Worm (Caenorhabditis elegans) whole organism, L4 larva: ENCODE data around the gene F42D1.4.

Experiments
- D1046.2 ChIP-seq: fragments of 200-800 bp; sonication (Bioruptor generic); IDR thresholded peaks from 2 replicates; pipeline ENCODE4 v1.3.6; 2022; ENCODE audit warnings: missing genetic modification characterization, missing compliant biosample characterization
- F37D6.2 ChIP-seq: sonication (generic microtip); optimal IDR thresholded peaks from 2 replicates; lab custom pipeline; 2016; ENCODE audit warnings: mild to moderate bottlenecking, missing genetic modification characterization, missing compliant biosample characterization
- F44E2.7 ChIP-seq: fragments of 200-800 bp; sonication (Bioruptor generic); IDR thresholded peaks from 2 replicates; pipeline ENCODE4 v2.1.2; 2022; ENCODE audit warnings: missing genetic modification characterization, missing compliant biosample characterization
- R02D3.7 ChIP-seq: fragments of 150-350 bp; sonication (generic microtip); optimal IDR thresholded peaks from 3 replicates; lab custom pipeline; 2014; ENCODE audit warnings: missing biosample characterization, missing genetic modification characterization
- T20F7.1 ChIP-seq: fragments of 200-800 bp; sonication (Bioruptor generic); optimal IDR thresholded peaks from 2 replicates; lab custom pipeline; 2018; ENCODE audit warnings: mild to moderate bottlenecking, missing genetic modification characterization, missing compliant biosample characterization
- T26A8.4 ChIP-seq: fragments of 200-800 bp; sonication (Bioruptor generic); IDR thresholded peaks from 2 replicates; pipeline ENCODE4 v1.3.6; 2022; ENCODE audit warnings: missing genetic modification characterization, missing compliant biosample characterization
- Y48G9A.11 ChIP-seq: fragments of 200-800 bp; sonication (Bioruptor generic); IDR thresholded peaks from 2 replicates; pipeline ENCODE4 v1.3.6; 2022; ENCODE audit warnings: missing genetic modification reagents, missing genetic modification characterization, missing compliant biosample characterization
- Y5F2A.4 ChIP-seq: fragments of 200-800 bp; sonication (Bioruptor generic); optimal IDR thresholded peaks from 2 replicates; lab custom pipeline; 2018; ENCODE audit warnings: mild to moderate bottlenecking, missing genetic modification characterization, missing compliant biosample characterization
- Y75B8A.6 ChIP-seq: fragments of 200-800 bp; sonication (Bioruptor generic); IDR thresholded peaks from 2 replicates; pipeline ENCODE4 v1.3.6; 2022; ENCODE audit warnings: missing genetic modification reagents, missing genetic modification characterization, missing compliant biosample characterization
- ZK337.2 ChIP-seq: fragments of 200-800 bp; sonication (Bioruptor generic); IDR thresholded peaks from 2 replicates; pipeline ENCODE4 v1.3.6; 2022; ENCODE audit warnings: missing genetic modification reagents, missing genetic modification characterization, missing compliant biosample characterization
- aha-1 ChIP-seq: fragments of 150-350 bp; peaks from one replicate; lab custom pipeline; 2014; ENCODE audit warnings: missing biosample characterization, missing genetic modification characterization
- aly-2 ChIP-seq: sonication (generic microtip); optimal IDR thresholded peaks from 2 replicates; lab custom pipeline; 2018; ENCODE audit warnings: missing biosample characterization, missing genetic modification characterization
- ama-1 ChIP-seq: fragments of 150-350 bp; optimal IDR thresholded peaks from 2 replicates; lab custom pipeline; 2014; ENCODE audit warnings: inconsistent platforms, mixed read lengths
- arid-1 ChIP-seq: fragments of 200-800 bp; sonication (Bioruptor generic); conservative IDR thresholded peaks from 2 replicates; pipeline ENCODE4 v1.3.6; 2022; ENCODE audit warnings: missing genetic modification reagents, missing genetic modification characterization, missing compliant biosample characterization
- ceh-44 ChIP-seq: fragments of 200-800 bp; sonication (Bioruptor generic); IDR thresholded peaks from 2 replicates; pipeline ENCODE4 v1.3.6; 2022; ENCODE audit warnings: missing genetic modification reagents, missing genetic modification characterization, missing compliant biosample characterization
- ceh-62 ChIP-seq: sonication (generic microtip); optimal IDR thresholded peaks from 2 replicates; lab custom pipeline; 2017; ENCODE audit warnings: missing biosample characterization, missing genetic modification characterization
- daf-19 ChIP-seq: fragments of 200-800 bp; sonication (Bioruptor generic); conservative IDR thresholded peaks from 2 replicates; pipeline ENCODE4 v1.3.6; 2022; ENCODE audit warnings: missing genetic modification characterization, missing compliant biosample characterization
- dmd-9 ChIP-seq: fragments of 200-800 bp; sonication (Bioruptor generic); IDR thresholded peaks from 2 replicates; pipeline ENCODE4 v1.3.6; 2022; ENCODE audit warnings: missing genetic modification reagents, missing genetic modification characterization, missing compliant biosample characterization
- dpl-1 ChIP-seq: fragments of 150-350 bp; optimal IDR thresholded peaks from 2 replicates; lab custom pipeline; 2014; ENCODE audit warnings: missing biosample characterization, missing genetic modification reagents, missing genetic modification characterization
- egl-27 ChIP-seq: sonication (generic microtip); optimal IDR thresholded peaks from 3 replicates; lab custom pipeline; 2017; ENCODE audit warnings: missing biosample characterization, missing genetic modification reagents, missing genetic modification characterization
- egl-43 ChIP-seq: fragments of 200-800 bp; sonication (Bioruptor generic); IDR thresholded peaks from 2 replicates; pipeline ENCODE4 v1.3.6; 2022; ENCODE audit warnings: missing genetic modification reagents, missing genetic modification characterization, missing compliant biosample characterization
- fkh-10 ChIP-seq: fragments of 150-350 bp; optimal IDR thresholded peaks from 2 replicates; lab custom pipeline; 2014; ENCODE audit warnings: missing biosample characterization, missing genetic modification reagents, missing genetic modification characterization
- fos-1 ChIP-seq: fragments of 150-350 bp; optimal IDR thresholded peaks from 2 replicates; lab custom pipeline; 2014; ENCODE audit warnings: missing biosample characterization, missing genetic modification characterization
- gei-8 ChIP-seq: fragments of 200-800 bp; sonication (Bioruptor generic); optimal IDR thresholded peaks from 2 replicates; lab custom pipeline; 2018; ENCODE audit warnings: mild to moderate bottlenecking, missing genetic modification characterization, missing compliant biosample characterization
- hlh-11 ChIP-seq: fragments of 200-800 bp; sonication (Bioruptor generic); optimal IDR thresholded peaks from 2 replicates; lab custom pipeline; 2018; ENCODE audit warnings: mild to moderate bottlenecking, missing genetic modification characterization, missing compliant biosample characterization
- lim-7 ChIP-seq: fragments of 200-800 bp; sonication (Bioruptor generic); IDR thresholded peaks from 2 replicates; pipeline ENCODE4 v1.3.6; 2022; ENCODE audit warnings: missing genetic modification characterization, missing compliant biosample characterization
- lin-1 ChIP-seq: fragments of 200-800 bp; sonication (Bioruptor generic); IDR thresholded peaks from 2 replicates; pipeline ENCODE4 v1.3.6; 2022; ENCODE audit warnings: missing genetic modification reagents, missing genetic modification characterization, missing compliant biosample characterization
- lin-13 ChIP-seq: fragments of 150-350 bp; optimal IDR thresholded peaks from 2 replicates; lab custom pipeline; 2014; ENCODE audit warnings: missing biosample characterization, missing genetic modification reagents, missing genetic modification characterization
- lin-15B ChIP-seq: fragments of 150-350 bp; sonication (generic microtip); optimal IDR thresholded peaks from 3 replicates; lab custom pipeline; 2014; ENCODE audit warnings: missing biosample characterization, missing genetic modification characterization
- lin-29 ChIP-seq: fragments of 200-800 bp; sonication (Bioruptor generic); IDR thresholded peaks from 2 replicates; pipeline ENCODE4 v1.3.6; 2022; ENCODE audit warnings: missing genetic modification reagents, missing genetic modification characterization, missing compliant biosample characterization
- lsy-2 ChIP-seq, 2 experiments: fragments of 150-350 bp in 1 of 2; sonication (generic microtip) in 1 of 2; optimal IDR thresholded peaks; 2 replicates each; lab custom pipeline; 2014 to 2017; ENCODE audit warnings: missing biosample characterization in 2 of 2, missing genetic modification characterization in 2 of 2
- madf-5 ChIP-seq, 2 experiments: fragments of 200-800 bp; sonication (Bioruptor generic); IDR thresholded peaks; 2 replicates each; pipeline ENCODE4 v1.3.6; 2022; ENCODE audit warnings: missing compliant biosample characterization in 2 of 2, missing genetic modification characterization in 2 of 2
- mes-2 ChIP-seq: sonication (generic microtip); optimal IDR thresholded peaks from 2 replicates; lab custom pipeline; 2016; ENCODE audit warnings: missing genotype, mild to moderate bottlenecking, missing genetic modification characterization, missing compliant biosample characterization; ENCODE audit not compliant: poor library complexity, severe bottlenecking
- mxl-2 ChIP-seq: fragments of 200-800 bp; sonication (Bioruptor generic); conservative IDR thresholded peaks from 2 replicates; pipeline ENCODE4 v1.3.6; 2022; ENCODE audit warnings: missing genetic modification reagents, missing genetic modification characterization, missing compliant biosample characterization
- nhr-25 ChIP-seq: sonication (generic microtip); optimal IDR thresholded peaks from 2 replicates; lab custom pipeline; 2017; ENCODE audit warnings: missing genetic modification characterization, mild to moderate bottlenecking, missing compliant biosample characterization, antibody characterized with exemption, moderate library complexity, borderline replicate concordance; ENCODE audit not compliant: insufficient read depth
- nhr-48 ChIP-seq: sonication (generic microtip); optimal IDR thresholded peaks from 2 replicates; lab custom pipeline; 2016; ENCODE audit warnings: mild to moderate bottlenecking, missing genetic modification characterization, missing compliant biosample characterization
- nhr-6 ChIP-seq: fragments of 150-350 bp; optimal IDR thresholded peaks from 2 replicates; lab custom pipeline; 2014; ENCODE audit warnings: missing biosample characterization, missing genetic modification characterization
- nhr-76 ChIP-seq: fragments of 150-350 bp; optimal IDR thresholded peaks from 2 replicates; lab custom pipeline; 2014; ENCODE audit warnings: missing biosample characterization, missing genetic modification characterization
- nhr-77 ChIP-seq: fragments of 150-350 bp; optimal IDR thresholded peaks from 2 replicates; lab custom pipeline; 2014; ENCODE audit warnings: missing biosample characterization, missing genetic modification characterization
- pha-4 ChIP-seq, 2 experiments: fragments of 150-350 bp in 1 of 2; fragments of 200-800 bp in 1 of 2; sonication (Bioruptor generic) in 1 of 2; IDR thresholded peaks in 1 of 2; optimal IDR thresholded peaks in 1 of 2; 2 replicates each; pipeline versions ENCODE4 v1.3.6 to Lab custom; 2014 to 2022; ENCODE audit warnings: missing genetic modification characterization in 2 of 2, missing genetic modification reagents in 2 of 2, missing biosample characterization in 1 of 2, missing compliant biosample characterization in 1 of 2
- php-3 ChIP-seq: fragments of 200-800 bp; sonication (Bioruptor generic); IDR thresholded peaks from 2 replicates; pipeline ENCODE4 v1.3.6; 2022; ENCODE audit warnings: missing genetic modification reagents, missing genetic modification characterization, missing compliant biosample characterization
- rbr-2 ChIP-seq: sonication (generic microtip); optimal IDR thresholded peaks from 2 replicates; lab custom pipeline; 2016; ENCODE audit warnings: missing genotype, missing genetic modification characterization, missing compliant biosample characterization
- set-16 ChIP-seq: fragments of 200-800 bp; sonication (Bioruptor generic); IDR thresholded peaks from 2 replicates; pipeline ENCODE4 v1.3.6; 2022; ENCODE audit warnings: missing genetic modification reagents, missing genetic modification characterization, missing compliant biosample characterization
- skn-1 ChIP-seq: fragments of 150-350 bp; optimal IDR thresholded peaks from 2 replicates; lab custom pipeline; 2014; ENCODE audit warnings: missing biosample characterization, missing genetic modification characterization
- snpc-1.2 ChIP-seq: fragments of 200-800 bp; sonication (Bioruptor generic); IDR thresholded peaks from 2 replicates; pipeline ENCODE4 v1.3.6; 2022; ENCODE audit warnings: missing genetic modification reagents, missing genetic modification characterization, missing compliant biosample characterization
- snpc-4 ChIP-seq: fragments of 150-350 bp; optimal IDR thresholded peaks from 2 replicates; lab custom pipeline; 2014; ENCODE audit warnings: missing biosample characterization, missing genetic modification characterization
- tag-97 ChIP-seq: fragments of 200-800 bp; sonication (Bioruptor generic); IDR thresholded peaks from 2 replicates; pipeline ENCODE4 v1.3.6; 2022; ENCODE audit warnings: missing genetic modification characterization, missing compliant biosample characterization
- tra-1 ChIP-seq: fragments of 200-800 bp; sonication (Bioruptor generic); IDR thresholded peaks from 2 replicates; pipeline ENCODE4 v1.3.6; 2022; ENCODE audit warnings: missing genetic modification reagents, missing genetic modification characterization, missing compliant biosample characterization
- unc-39 ChIP-seq: sonication (generic microtip); optimal IDR thresholded peaks from 2 replicates; lab custom pipeline; 2017; ENCODE audit warnings: missing biosample characterization, missing genetic modification characterization

Gene F42D1.4

ce11 chrX:14818464-14819259 is 11.6 kb downstream of the F42D1.4 start, which contains the start of gene epn-1:
TSS of gene epn-1 (minus strand) at chrX:14818514.
- peak; percentile 89 for TF ChIP-seq fkh-10
- TF ChIP-seq set-16 = peak; percentile 99
- TF ChIP-seq lin-15B (tag; lab: Kevin White, UChicago) = peak; percentile 10
- peak; percentile 92 for TF ChIP-seq dmd-9 (GFP tag; lab: Robert Waterston, UW)
- TF ChIP-seq aha-1 (tag; lab: Kevin White, UChicago) = peak; percentile 100
- peak; percentile 76 for TF ChIP-seq arid-1 (GFP tag; lab: Robert Waterston, UW)
- no peak for TF ChIP-seq ceh-44 (GFP tag; lab: Robert Waterston, UW)
- peak; percentile 73 for TF ChIP-seq dpl-1 (GFP tag; lab: Kevin White, UChicago)
- TF ChIP-seq php-3 (GFP tag; lab: Robert Waterston, UW) = peak; percentile 92
- TF ChIP-seq egl-27 (tag; lab: Kevin White, UChicago) = no peak
- TF ChIP-seq tag-97 (GFP tag; lab: Robert Waterston, UW) = no peak
- no peak for TF ChIP-seq R02D3.7 (tag; lab: Kevin White, UChicago)
- no peak for TF ChIP-seq F44E2.7 (GFP tag; lab: Robert Waterston, UW)
- peak in 1 of 2 experiments; percentile 50; a peak in 1 of 4 replicates for TF ChIP-seq madf-5 (GFP tag; IDR thresholded peaks at IDR 0.05; lab: Robert Waterston, UW)
- TF ChIP-seq nhr-48 (tag; lab: Kevin White, UChicago) = peak; percentile 99
- TF ChIP-seq nhr-77 (tag; lab: Kevin White, UChicago) = peak; percentile 82
- TF ChIP-seq lin-1 = peak; percentile 96
- no peak for TF ChIP-seq skn-1 (tag; lab: Kevin White, UChicago)
- TF ChIP-seq Y5F2A.4 (GFP tag; lab: Kevin White, UChicago) = peak; percentile 31
- peak; percentile 66 for TF ChIP-seq nhr-76 (tag; lab: Kevin White, UChicago)
- TF ChIP-seq unc-39 (tag; lab: Kevin White, UChicago) = peak; percentile 71
- peak; percentile 94 for TF ChIP-seq T26A8.4 (GFP tag; lab: Robert Waterston, UW)
- TF ChIP-seq snpc-4 (tag; lab: Kevin White, UChicago) = no peak
- TF ChIP-seq ceh-62 (tag; lab: Kevin White, UChicago) = no peak
- TF ChIP-seq nhr-25 (tag; lab: Kevin White, UChicago) = peak; percentile 85
- TF ChIP-seq Y75B8A.6 = 0 out of 2 replicates have a peak, but pooled peaks have one; percentile 3
- no peak for TF ChIP-seq aly-2 (tag; lab: Kevin White, UChicago)
- peak; percentile 76 for TF ChIP-seq lin-29 (GFP tag; lab: Robert Waterston, UW)
- peak; percentile 94 for TF ChIP-seq F37D6.2 (tag; lab: Kevin White, UChicago)
- no peak for TF ChIP-seq daf-19 (GFP tag; lab: Robert Waterston, UW)
- no peak for TF ChIP-seq fos-1
- TF ChIP-seq mes-2 = peak; percentile 80
- peak; percentile 92 for TF ChIP-seq mxl-2 (GFP tag; lab: Robert Waterston, UW)
- TF ChIP-seq lin-13 (GFP tag; lab: Kevin White, UChicago) = peak; percentile 89
- TF ChIP-seq hlh-11 (tag; lab: Kevin White, UChicago) = peak; percentile 100
- no peak for TF ChIP-seq Y48G9A.11
- peak; percentile 99 for TF ChIP-seq gei-8 (GFP tag; lab: Kevin White, UChicago)
- TF ChIP-seq ama-1 (lab: Kevin White, UChicago) = peak; percentile 18
- TF ChIP-seq T20F7.1 (GFP tag; lab: Kevin White, UChicago) = peak; percentile 88
- TF ChIP-seq ZK337.2 (GFP tag; lab: Robert Waterston, UW) = peak; percentile 50; the same call in 1 of the 2 replicates
- TF ChIP-seq lim-7 = peak; percentile 65
- peak; percentile 99 for TF ChIP-seq tra-1 (GFP tag; lab: Robert Waterston, UW)
- TF ChIP-seq snpc-1.2 (GFP tag; lab: Robert Waterston, UW) = no peak; the same call in 1 of the 2 replicates
- TF ChIP-seq egl-43 (GFP tag; lab: Robert Waterston, UW) = peak; percentile 94
- peak; percentile 89 to 90 for TF ChIP-seq lsy-2 (tag; optimal IDR thresholded peaks at IDR 0.05; lab: Kevin White, UChicago)
- TF ChIP-seq rbr-2 (tag; lab: Kevin White, UChicago) = peak; percentile 97
- TF ChIP-seq nhr-6 = peak; percentile 94
- TF ChIP-seq pha-4 (GFP tag; IDR thresholded peaks at IDR 0.05; lab: Robert Waterston, UW) = peak; percentile 96
- no peak for TF ChIP-seq pha-4 (tag; optimal IDR thresholded peaks at IDR 0.05; lab: Kevin White, UChicago)
- peak; percentile 81; the same call in 1 of the 2 replicates for TF ChIP-seq D1046.2 (GFP tag; lab: Robert Waterston, UW)
